Worm (Caenorhabditis elegans): ENCODE results near the gene Y50D4C.12.

The Y50D4C.12 gene

ce11 chrV:978617-979016, 3.8 kb upstream of the Y50D4C.12 start:
- TF ChIP-seq pag-3 (tag; optimal IDR thresholded peaks at IDR 0.05; ENCODE audit: borderline replicate concordance) (no peak), unc-55 (GFP tag; optimal IDR thresholded peaks at IDR 0.05) (peak; percentile 42), elt-4 (tag; optimal IDR thresholded peaks at IDR 0.05) (no peak), nhr-11 (tag; optimal IDR thresholded peaks at IDR 0.05) (no peak), sox-2 (GFP tag; IDR thresholded peaks at IDR 0.05) (no peak), ceh-19 (GFP tag; optimal IDR thresholded peaks at IDR 0.05) (no peak), odd-2 (tag; optimal IDR thresholded peaks at IDR 0.05) (no peak), ceh-31 (tag; optimal IDR thresholded peaks at IDR 0.05) (peak; percentile 21), ceh-18 (tag; optimal IDR thresholded peaks at IDR 0.05) (no peak), unc-86 (tag; optimal IDR thresholded peaks at IDR 0.05) (no peak), Y22D7AL.16 (tag; optimal IDR thresholded peaks at IDR 0.05) (no peak)

- no peak for TF ChIP-seq syd-9 (tag; optimal IDR thresholded peaks at IDR 0.05)
- TF ChIP-seq ref-2 (tag; optimal IDR thresholded peaks at IDR 0.05) = no peak
- peak; percentile 27 for TF ChIP-seq hlh-13 (GFP tag; optimal IDR thresholded peaks at IDR 0.05)
- TF ChIP-seq nfya-1 (tag; optimal IDR thresholded peaks at IDR 0.05) = peak; percentile 42
Observed at ce11 chrV:979698-980097, 2.7 kb upstream of the Y50D4C.12 start.

ce11 chrV:983120-983519, 739 bp downstream of the Y50D4C.12 start:
- TF ChIP-seq nhr-11 (tag; optimal IDR thresholded peaks at IDR 0.05) (no peak), nfya-1 (tag; optimal IDR thresholded peaks at IDR 0.05) (peak; percentile 92), tbx-2 (tag; optimal IDR thresholded peaks at IDR 0.05) (no peak), ama-1 (optimal IDR thresholded peaks at IDR 0.05) (no peak)

ce11 chrV:990300-990699, 7.9 kb downstream of the Y50D4C.12 start:
- TF ChIP-seq gmeb-2 (tag; optimal IDR thresholded peaks at IDR 0.05) (no peak), F13H6.1 (tag; optimal IDR thresholded peaks at IDR 0.05) (no peak), hlh-15 (tag; optimal IDR thresholded peaks at IDR 0.05) (no peak), hlh-6 (tag; optimal IDR thresholded peaks at IDR 0.05) (no peak), sox-2 (GFP tag; IDR thresholded peaks at IDR 0.05) (no peak), ceh-6 (GFP tag; optimal IDR thresholded peaks at IDR 0.05) (no peak), zip-5 (tag; optimal IDR thresholded peaks at IDR 0.05) (no peak), mec-3 (tag; optimal IDR thresholded peaks at IDR 0.05; ENCODE audit: borderline replicate concordance) (no peak), hlh-13 (GFP tag; optimal IDR thresholded peaks at IDR 0.05) (no peak), ceh-18 (tag; optimal IDR thresholded peaks at IDR 0.05) (no peak), fax-1 (tag; optimal IDR thresholded peaks at IDR 0.05) (no peak), npax-4 (tag; optimal IDR thresholded peaks at IDR 0.05) (no peak), nfya-1 (tag; optimal IDR thresholded peaks at IDR 0.05) (no peak), elt-4 (tag; optimal IDR thresholded peaks at IDR 0.05) (no peak), unc-42 (tag; optimal IDR thresholded peaks at IDR 0.05) (no peak), ahr-1 (tag; optimal IDR thresholded peaks at IDR 0.05) (no peak), fkh-10 (GFP tag; optimal IDR thresholded peaks at IDR 0.05) (no peak)

ce11 chrV:995635-996034, 13.3 kb downstream of the Y50D4C.12 start:
- TF ChIP-seq K09A11.1 (tag; optimal IDR thresholded peaks at IDR 0.05; ENCODE audit: insufficient read depth) = no peak
- TF ChIP-seq ceh-22 (tag; optimal IDR thresholded peaks at IDR 0.05) = no peak
- TF ChIP-seq gmeb-2 (tag; optimal IDR thresholded peaks at IDR 0.05) = no peak
- no peak for TF ChIP-seq madf-2 (tag; optimal IDR thresholded peaks at IDR 0.05)
- TF ChIP-seq sox-4 (tag; optimal IDR thresholded peaks at IDR 0.05) = no peak
- TF ChIP-seq pha-2 (tag; optimal IDR thresholded peaks at IDR 0.05) = no peak
- TF ChIP-seq dmd-4 (tag; optimal IDR thresholded peaks at IDR 0.05; ENCODE audit: borderline replicate concordance) = no peak
- TF ChIP-seq ets-4 (tag; optimal IDR thresholded peaks at IDR 0.05) = no peak
- no peak for TF ChIP-seq F13H6.1 (tag; optimal IDR thresholded peaks at IDR 0.05)
- TF ChIP-seq eyg-1 (tag; optimal IDR thresholded peaks at IDR 0.05) = no peak
